Fruit fly (Drosophila melanogaster): ENCODE measurements around the gene CG9368.

CG9368 gene

DNA sequence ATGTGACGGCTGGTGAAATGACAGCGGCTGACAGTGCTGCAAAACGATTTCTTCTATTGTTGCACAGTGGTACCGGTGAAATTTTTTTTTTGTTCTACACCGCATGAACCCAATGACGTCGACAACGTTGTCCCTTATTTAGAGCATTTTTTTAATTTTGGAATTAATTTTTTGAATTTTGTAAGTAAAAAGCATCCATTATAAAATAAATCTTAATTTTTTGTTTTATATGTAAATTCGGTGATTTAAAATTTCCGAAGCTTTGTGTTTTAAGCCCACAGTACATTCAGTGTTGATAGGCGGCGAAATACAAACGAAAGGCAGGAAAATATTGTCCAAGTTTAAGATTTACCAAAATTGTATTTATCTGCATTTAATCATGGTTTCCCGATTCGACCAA lies 10.7 kb downstream of the CG9368 start, which contains the start of the genes Lon and PIG-F:
TSS of gene Lon (minus strand) at position 28 of the 400 bp plus-strand sequence.
TSS of gene PIG-F (plus strand) at position 284 of the 400 bp plus-strand sequence.
- TF ChIP-seq br (GFP tag; optimal IDR thresholded peaks at IDR 0.05) = peak; percentile 98
- peak; percentile 98 for TF ChIP-seq Jra (GFP tag; optimal IDR thresholded peaks at IDR 0.05)
- peak; percentile 76 for TF ChIP-seq jim (GFP tag; optimal IDR thresholded peaks at IDR 0.05)
- TF ChIP-seq foxo (GFP tag; optimal IDR thresholded peaks at IDR 0.05) = peak; percentile 91 to 99
- peak; percentile 99 for TF ChIP-seq CG9705 (GFP tag; optimal IDR thresholded peaks at IDR 0.05)
- TF ChIP-seq Hr78 (GFP tag; optimal IDR thresholded peaks at IDR 0.05) = no peak
- TF ChIP-seq tai (GFP tag; optimal IDR thresholded peaks at IDR 0.05) = no peak
- TF ChIP-seq Sp1 (GFP tag; optimal IDR thresholded peaks at IDR 0.05) = peak; percentile 99
- TF ChIP-seq ey (GFP tag; optimal IDR thresholded peaks at IDR 0.05) = peak; percentile 98
- peak; percentile 96 for TF ChIP-seq CG32264 (GFP tag; optimal IDR thresholded peaks at IDR 0.05)
- peak; percentile 95 for TF ChIP-seq GATAd (GFP tag; optimal IDR thresholded peaks at IDR 0.05)
- peak; percentile 95 for TF ChIP-seq Hr83 (GFP tag; optimal IDR thresholded peaks at IDR 0.05; ENCODE audit: poor library complexity, severe bottlenecking)
- TF ChIP-seq woc (GFP tag; optimal IDR thresholded peaks at IDR 0.05) = peak; percentile 97
- TF ChIP-seq lola (GFP tag; optimal IDR thresholded peaks at IDR 0.05) = no peak
- peak; percentile 92 for TF ChIP-seq Rel (GFP tag; optimal IDR thresholded peaks at IDR 0.05)
- peak; percentile 90 for TF ChIP-seq Rel (tag; optimal IDR thresholded peaks at IDR 0.05)
- peak; percentile 99 for TF ChIP-seq HLH106 (tag; optimal IDR thresholded peaks at IDR 0.05)
- no peak for TF ChIP-seq Dfd (GFP tag; optimal IDR thresholded peaks at IDR 0.05)
- no peak for TF ChIP-seq brk (GFP tag; optimal IDR thresholded peaks at IDR 0.05)
- TF ChIP-seq dl (GFP tag; optimal IDR thresholded peaks at IDR 0.05; ENCODE audit: insufficient read depth in 1 of 2, partially characterized antibody in 2 of 2) = no peak
- no peak for TF ChIP-seq Vsx2 (GFP tag; optimal IDR thresholded peaks at IDR 0.05; ENCODE audit: partially characterized antibody)
- no peak for TF ChIP-seq Abd-B (GFP tag; optimal IDR thresholded peaks at IDR 0.05)
- no peak for TF ChIP-seq CrebA (GFP tag; optimal IDR thresholded peaks at IDR 0.05; ENCODE audit: borderline replicate concordance)
- peak; percentile 96 for TF ChIP-seq dsf (GFP tag; optimal IDR thresholded peaks at IDR 0.05; ENCODE audit: borderline replicate concordance)
- no peak for TF ChIP-seq Dif (GFP tag; optimal IDR thresholded peaks at IDR 0.05; ENCODE audit: partially characterized antibody)
- peak; percentile 99 for TF ChIP-seq rgr (GFP tag; optimal IDR thresholded peaks at IDR 0.05)
- TF ChIP-seq sv (GFP tag; optimal IDR thresholded peaks at IDR 0.05) = peak; percentile 99
- TF ChIP-seq h (GFP tag; optimal IDR thresholded peaks at IDR 0.05) = peak; percentile 99
- TF ChIP-seq pan (optimal IDR thresholded peaks at IDR 0.05) = no peak
- TF ChIP-seq dmrt93B (GFP tag; optimal IDR thresholded peaks at IDR 0.05) = peak; percentile 99
- TF ChIP-seq Hnf4 (GFP tag; optimal IDR thresholded peaks at IDR 0.05) = peak; percentile 98
- no peak for TF ChIP-seq N (GFP tag; optimal IDR thresholded peaks at IDR 0.05)
- peak; percentile 42 for TF ChIP-seq Myc (optimal IDR thresholded peaks at IDR 0.05)
- peak; percentile 98 for TF ChIP-seq sage (GFP tag; optimal IDR thresholded peaks at IDR 0.05)
- TF ChIP-seq OdsH (GFP tag; optimal IDR thresholded peaks at IDR 0.05) = peak; percentile 99
- peak; percentile 99 for TF ChIP-seq fru (GFP tag; optimal IDR thresholded peaks at IDR 0.05)
- no peak for TF ChIP-seq usp (GFP tag; optimal IDR thresholded peaks at IDR 0.05)
- peak; percentile 97 for TF ChIP-seq psq (GFP tag; optimal IDR thresholded peaks at IDR 0.05)
- TF ChIP-seq Mio (GFP tag; optimal IDR thresholded peaks at IDR 0.05) = peak; percentile 90

dm6 chr3L:19618072-19618958 lies 16.9 kb downstream of the CG9368 start, which contains the start of gene asf1:
asf1 (plus strand) TSS chr3L:19618894.
- TF ChIP-seq brk (GFP tag; optimal IDR thresholded peaks at IDR 0.05) = no peak
- peak; percentile 29 for TF ChIP-seq ey (GFP tag; optimal IDR thresholded peaks at IDR 0.05)
- TF ChIP-seq sv (GFP tag; optimal IDR thresholded peaks at IDR 0.05) = peak; percentile 54
- TF ChIP-seq br (GFP tag; optimal IDR thresholded peaks at IDR 0.05) = no peak
- TF ChIP-seq OdsH (GFP tag; optimal IDR thresholded peaks at IDR 0.05) = peak; percentile 37
- peak; percentile 63 for TF ChIP-seq fru (GFP tag; optimal IDR thresholded peaks at IDR 0.05)
- TF ChIP-seq Myc (optimal IDR thresholded peaks at IDR 0.05) = peak; percentile 67
- TF ChIP-seq CrebA (GFP tag; optimal IDR thresholded peaks at IDR 0.05; ENCODE audit: borderline replicate concordance) = no peak

Measured in whole organism, wandering third instar larva.